Fruit fly (Drosophila melanogaster): ENCODE results near the gene ATPsyngamma.

ATPsyngamma gene

dm6 chr3R:29725577-29726240 is 23.3 kb downstream of the ATPsyngamma start, which contains the start of gene Kul:
TSS of gene Kul (plus strand) at chr3R:29725830.
- TF ChIP-seq CG8478 (optimal IDR thresholded peaks at IDR 0.05): no peak
- peak; percentile 52 for TF ChIP-seq CTCF (optimal IDR thresholded peaks at IDR 0.05)

- no peak for TF ChIP-seq CG8478 (optimal IDR thresholded peaks at IDR 0.05)
- TF ChIP-seq CTCF (optimal IDR thresholded peaks at IDR 0.05): no peak
These were observed 24.2 kb downstream of the ATPsyngamma start, which contains the start of the genes Naa40 and CG18731 for dm6 chr3R:29724745-29725144. TSS of gene Naa40 (minus strand) at chr3R:29724950. TSS of gene CG18731 (plus strand) at chr3R:29725027.

- no peak for TF ChIP-seq CG8478 (optimal IDR thresholded peaks at IDR 0.05)
- no peak for TF ChIP-seq CTCF (optimal IDR thresholded peaks at IDR 0.05)
These were observed 25.8 kb downstream of the ATPsyngamma start, which contains the start of gene Pcd for dm6 chr3R:29723048-29723656. TSS of gene Pcd (plus strand) at chr3R:29723163.

dm6 chr3R:29722238-29722637 is 26.7 kb downstream of the ATPsyngamma start, which contains the start of gene CG34296:
TSS of gene CG34296 (plus strand) at chr3R:29722538.
- no peak for TF ChIP-seq CTCF (optimal IDR thresholded peaks at IDR 0.05)
- TF ChIP-seq CG8478 (optimal IDR thresholded peaks at IDR 0.05): no peak

dm6 chr3R:29718363-29718762 is 30.6 kb downstream of the ATPsyngamma start, which contains the start of gene CG15506:
TSS of gene CG15506 (plus strand) at chr3R:29718663.
- no peak for TF ChIP-seq CG8478 (optimal IDR thresholded peaks at IDR 0.05)
- TF ChIP-seq CTCF (optimal IDR thresholded peaks at IDR 0.05): no peak

dm6 chr3R:29717519-29717918 is 31.4 kb downstream of the ATPsyngamma start:
- no peak for TF ChIP-seq CG8478 (optimal IDR thresholded peaks at IDR 0.05)
- TF ChIP-seq CTCF (optimal IDR thresholded peaks at IDR 0.05): no peak

- TF ChIP-seq CG8478 (optimal IDR thresholded peaks at IDR 0.05): no peak
- peak; percentile 96 to 98 for TF ChIP-seq CTCF (optimal IDR thresholded peaks at IDR 0.05)
These were observed 32.1 kb downstream of the ATPsyngamma start, which contains the start of gene Obp99b for dm6 chr3R:29716782-29717317. TSS of gene Obp99b (minus strand) at chr3R:29716896.

dm6 chr3R:29716043-29716781 is 32.8 kb downstream of the ATPsyngamma start:
- TF ChIP-seq CTCF (optimal IDR thresholded peaks at IDR 0.05): peak; percentile 84 to 88
- no peak for TF ChIP-seq CG8478 (optimal IDR thresholded peaks at IDR 0.05)

dm6 chr3R:29715277-29715676 is 33.7 kb downstream of the ATPsyngamma start, which contains the start of gene Dup99B:
TSS of gene Dup99B (minus strand) at chr3R:29715377.
- TF ChIP-seq CG8478 (optimal IDR thresholded peaks at IDR 0.05): no peak
- TF ChIP-seq CTCF (optimal IDR thresholded peaks at IDR 0.05): no peak

dm6 chr3R:29714314-29714713 is 34.6 kb downstream of the ATPsyngamma start, which contains the start of gene Obp99d:
TSS of gene Obp99d (plus strand) at chr3R:29714505.
- TF ChIP-seq CTCF (optimal IDR thresholded peaks at IDR 0.05) (peak in 1 of 2 experiments; percentile 22), CG8478 (optimal IDR thresholded peaks at IDR 0.05) (no peak)

dm6 chr3R:29711434-29711833 is 37.5 kb downstream of the ATPsyngamma start:
- no peak for TF ChIP-seq CTCF (optimal IDR thresholded peaks at IDR 0.05)
- no peak for TF ChIP-seq CG8478 (optimal IDR thresholded peaks at IDR 0.05)

- TF ChIP-seq CG8478 (optimal IDR thresholded peaks at IDR 0.05): no peak
- no peak for TF ChIP-seq CTCF (optimal IDR thresholded peaks at IDR 0.05)
These were observed 40.6 kb downstream of the ATPsyngamma start for dm6 chr3R:29708322-29708721.

dm6 chr3R:29707258-29707657 is 41.7 kb downstream of the ATPsyngamma start:
- TF ChIP-seq CG8478 (optimal IDR thresholded peaks at IDR 0.05) (no peak), CTCF (optimal IDR thresholded peaks at IDR 0.05) (no peak)

- TF ChIP-seq CTCF (optimal IDR thresholded peaks at IDR 0.05) (no peak), CG8478 (optimal IDR thresholded peaks at IDR 0.05) (no peak)
These were observed 43.1 kb downstream of the ATPsyngamma start for dm6 chr3R:29705789-29706303.

dm6 chr3R:29704557-29704956 is 44.4 kb downstream of the ATPsyngamma start:
- TF ChIP-seq CG8478 (optimal IDR thresholded peaks at IDR 0.05) (no peak), CTCF (optimal IDR thresholded peaks at IDR 0.05) (no peak)

Data from S2 (cell line).